Worm (Caenorhabditis elegans): Measurements from ENCODE around the gene F38E1.3.

F38E1.3 gene

DNA sequence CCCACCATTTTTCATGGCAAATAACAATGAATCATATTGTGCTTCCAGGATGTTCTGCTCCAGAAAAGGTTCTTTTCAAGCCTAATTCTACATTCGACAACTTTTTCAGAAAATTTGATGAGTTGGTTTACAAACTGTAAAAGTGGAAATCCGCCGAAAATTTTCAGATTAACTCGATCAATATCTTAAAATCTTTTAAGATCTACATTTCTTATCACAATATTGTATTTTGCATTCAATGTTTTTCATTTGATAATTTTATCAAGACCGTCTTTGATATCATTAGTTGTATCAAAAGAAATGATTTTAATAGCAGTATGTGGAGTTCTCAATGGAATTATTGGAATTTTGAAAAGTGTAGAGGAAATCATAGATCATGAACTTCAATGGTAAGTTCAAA, 16.2 kb upstream of the F38E1.3 start, which contains the start of gene F38E1.6:
TSS of gene F38E1.6 (plus strand) at position 301 of the 400 bp plus-strand sequence.
- TF ChIP-seq gmeb-2 (tag; optimal IDR thresholded peaks at IDR 0.05) (no peak), C08G9.2 (tag; optimal IDR thresholded peaks at IDR 0.05) (no peak), sdc-2 (tag; optimal IDR thresholded peaks at IDR 0.05) (no peak), T23F11.4 (GFP tag; optimal IDR thresholded peaks at IDR 0.05) (no peak), odd-2 (tag; optimal IDR thresholded peaks at IDR 0.05) (no peak), dmd-4 (tag; optimal IDR thresholded peaks at IDR 0.05; ENCODE audit: borderline replicate concordance) (no peak), tbx-2 (tag; optimal IDR thresholded peaks at IDR 0.05) (no peak), ceh-6 (GFP tag; optimal IDR thresholded peaks at IDR 0.05) (no peak), C38D4.7 (GFP tag; optimal IDR thresholded peaks at IDR 0.05) (no peak)

DNA sequence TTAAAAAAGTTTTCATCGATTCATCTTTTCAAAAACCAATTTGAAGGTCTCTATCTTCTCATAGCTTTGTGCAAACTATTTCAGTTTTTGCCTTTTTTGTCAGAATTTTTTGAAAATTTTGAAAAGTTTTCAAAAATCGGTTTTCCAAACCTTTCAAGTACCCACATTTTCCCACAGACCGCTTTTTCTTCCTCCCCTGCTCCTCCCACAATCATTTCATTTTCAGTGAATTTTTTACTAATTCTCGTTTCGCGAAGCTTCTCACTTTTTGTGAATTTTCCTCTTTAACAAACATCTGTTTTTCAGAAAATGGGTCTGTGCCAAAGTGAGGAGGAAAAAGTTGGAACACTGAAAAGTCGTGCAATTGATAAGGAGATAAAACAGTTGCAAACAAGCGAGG, 5.2 kb upstream of the F38E1.3 start, which contains the start of gene gpa-2:
TSS of gene gpa-2 (plus strand) at position 301 of the 400 bp plus-strand sequence.
- TF ChIP-seq ceh-30 (tag; optimal IDR thresholded peaks at IDR 0.05) (no peak), gmeb-2 (tag; optimal IDR thresholded peaks at IDR 0.05) (no peak), C38D4.7 (GFP tag; optimal IDR thresholded peaks at IDR 0.05) (no peak), pha-2 (tag; optimal IDR thresholded peaks at IDR 0.05) (no peak), unc-55 (GFP tag; optimal IDR thresholded peaks at IDR 0.05) (no peak), ceh-18 (tag; optimal IDR thresholded peaks at IDR 0.05) (no peak), ref-2 (tag; optimal IDR thresholded peaks at IDR 0.05) (no peak), pha-4 (tag; optimal IDR thresholded peaks at IDR 0.05) (no peak), tbx-2 (tag; optimal IDR thresholded peaks at IDR 0.05) (no peak), sdc-2 (tag; optimal IDR thresholded peaks at IDR 0.05) (no peak), ama-1 (optimal IDR thresholded peaks at IDR 0.05) (no peak), tbx-7 (tag; optimal IDR thresholded peaks at IDR 0.05) (no peak), hlh-8 (tag; optimal IDR thresholded peaks at IDR 0.05) (no peak), ceh-19 (GFP tag; optimal IDR thresholded peaks at IDR 0.05) (no peak)

ce11 chrV:8375419-8375818, 530 bp upstream of the F38E1.3 start, which contains the start of gene F38E1.10:
Gene F38E1.10, minus strand, starts transcription at chrV:8375519.
- TF ChIP-seq ceh-48 (tag; optimal IDR thresholded peaks at IDR 0.05), result no peak
- TF ChIP-seq C08G9.2 (tag; optimal IDR thresholded peaks at IDR 0.05), result no peak
- TF ChIP-seq unc-42 (tag; optimal IDR thresholded peaks at IDR 0.05), result no peak
- no peak for TF ChIP-seq nhr-232 (tag; optimal IDR thresholded peaks at IDR 0.05)
- TF ChIP-seq T23F11.4 (GFP tag; optimal IDR thresholded peaks at IDR 0.05), result no peak
- TF ChIP-seq pros-1 (tag; optimal IDR thresholded peaks at IDR 0.05), result no peak
- TF ChIP-seq pqm-1 (tag; optimal IDR thresholded peaks at IDR 0.05), result no peak
- TF ChIP-seq lin-11 (tag; optimal IDR thresholded peaks at IDR 0.05), result no peak
- TF ChIP-seq hlh-13 (GFP tag; optimal IDR thresholded peaks at IDR 0.05), result no peak

ce11 chrV:8379206-8379605, 3.3 kb downstream of the F38E1.3 start, which contains the start of gene F52E1.5:
Gene F52E1.5, plus strand, starts transcription at chrV:8379506.
- no peak for TF ChIP-seq ceh-9 (tag; optimal IDR thresholded peaks at IDR 0.05)
- TF ChIP-seq lim-6 (tag; optimal IDR thresholded peaks at IDR 0.05), result no peak
- no peak for TF ChIP-seq npax-4 (tag; optimal IDR thresholded peaks at IDR 0.05)
- no peak for TF ChIP-seq fkh-10 (GFP tag; optimal IDR thresholded peaks at IDR 0.05)
- TF ChIP-seq ceh-30 (tag; optimal IDR thresholded peaks at IDR 0.05), result no peak
- TF ChIP-seq ceh-22 (tag; optimal IDR thresholded peaks at IDR 0.05), result no peak
- TF ChIP-seq unc-42 (tag; optimal IDR thresholded peaks at IDR 0.05), result no peak
- no peak for TF ChIP-seq pag-3 (tag; optimal IDR thresholded peaks at IDR 0.05; ENCODE audit: borderline replicate concordance)
- no peak for TF ChIP-seq unc-86 (tag; optimal IDR thresholded peaks at IDR 0.05)
- TF ChIP-seq Y22D7AL.16 (tag; optimal IDR thresholded peaks at IDR 0.05), result no peak
- TF ChIP-seq ceh-18 (tag; optimal IDR thresholded peaks at IDR 0.05), result no peak
- no peak for TF ChIP-seq pat-9 (tag; optimal IDR thresholded peaks at IDR 0.05)
- TF ChIP-seq ceh-24 (tag; optimal IDR thresholded peaks at IDR 0.05), result no peak
- no peak for TF ChIP-seq nfya-1 (tag; optimal IDR thresholded peaks at IDR 0.05)
- TF ChIP-seq tbx-2 (tag; optimal IDR thresholded peaks at IDR 0.05), result no peak
- no peak for TF ChIP-seq zip-5 (tag; optimal IDR thresholded peaks at IDR 0.05)
- no peak for TF ChIP-seq dmd-4 (tag; optimal IDR thresholded peaks at IDR 0.05; ENCODE audit: borderline replicate concordance)
- TF ChIP-seq tbx-7 (tag; optimal IDR thresholded peaks at IDR 0.05), result no peak
